Worm (Caenorhabditis elegans): ENCODE results near the gene R12B2.8.

Gene R12B2.8

ce11 chrIII:5855637-5856179 is 32.0 kb downstream of the R12B2.8 start, which contains the start of the genes cct-6 and alh-9:
Gene cct-6, minus strand, starts transcription at chrIII:5855687.
Gene alh-9, plus strand, starts transcription at chrIII:5856018.
- TF ChIP-seq jun-1 (tag; optimal IDR thresholded peaks at IDR 0.05) (no peak), spr-3 (GFP tag; optimal IDR thresholded peaks at IDR 0.05) (no peak), ceh-20 (GFP tag; IDR thresholded peaks at IDR 0.05) (no peak), T26A8.4 (GFP tag; IDR thresholded peaks at IDR 0.05) (0 out of 2 replicates have a peak, but pooled peaks have one; percentile 53), nhr-42 (GFP tag; IDR thresholded peaks at IDR 0.05) (no peak), dve-1 (tag; optimal IDR thresholded peaks at IDR 0.05; ENCODE audit: insufficient read depth) (peak; percentile 79), F26F4.8 (GFP tag; conservative IDR thresholded peaks at IDR 0.05) (no peak), aly-2 (tag; optimal IDR thresholded peaks at IDR 0.05) (no peak), nhr-102 (tag; optimal IDR thresholded peaks at IDR 0.05) (no peak), Y105C5A.15 (GFP tag; IDR thresholded peaks at IDR 0.05) (no peak), saeg-2 (GFP tag; IDR thresholded peaks at IDR 0.05) (no peak), ceh-62 (tag; optimal IDR thresholded peaks at IDR 0.05) (no peak), egl-43 (GFP tag; IDR thresholded peaks at IDR 0.05) (no peak), mxl-3 (GFP tag; optimal IDR thresholded peaks at IDR 0.05) (no peak), snpc-4 (tag; optimal IDR thresholded peaks at IDR 0.05) (no peak), ZK546.5 (tag; optimal IDR thresholded peaks at IDR 0.05) (no peak), zip-2 (tag; optimal IDR thresholded peaks at IDR 0.05) (no peak), R02D3.7 (tag; optimal IDR thresholded peaks at IDR 0.05) (peak; percentile 74), zfp-3 (GFP tag; conservative IDR thresholded peaks at IDR 0.05) (no peak; the same call in 1 of the 2 replicates), Y48G9A.11 (GFP tag; IDR thresholded peaks at IDR 0.05) (no peak), hif-1 (tag; optimal IDR thresholded peaks at IDR 0.05) (peak in 1 of 2 experiments; percentile 59), madf-5 (GFP tag; IDR thresholded peaks at IDR 0.05) (no peak), lin-1 (GFP tag; IDR thresholded peaks at IDR 0.05) (no peak), F37D6.2 (tag; optimal IDR thresholded peaks at IDR 0.05) (no peak), nhr-48 (tag; optimal IDR thresholded peaks at IDR 0.05) (no peak), daf-16 (GFP tag; optimal IDR thresholded peaks at IDR 0.05) (peak in 1 of 2 experiments; percentile 17), daf-16 (tag; optimal IDR thresholded peaks at IDR 0.05) (peak; percentile 65), duxl-1 (tag; optimal IDR thresholded peaks at IDR 0.05; ENCODE audit: poor library complexity) (no peak), nhr-28 (tag; optimal IDR thresholded peaks at IDR 0.05) (peak; percentile 49), snpc-1.2 (GFP tag; IDR thresholded peaks at IDR 0.05) (no peak), zip-11 (GFP tag; IDR thresholded peaks at IDR 0.05) (no peak), cey-2 (tag; optimal IDR thresholded peaks at IDR 0.05; ENCODE audit: borderline replicate concordance, insufficient read depth) (no peak), ztf-7 (tag; optimal IDR thresholded peaks at IDR 0.05) (peak; percentile 71), tag-97 (GFP tag; IDR thresholded peaks at IDR 0.05) (no peak), nhr-6 (tag; optimal IDR thresholded peaks at IDR 0.05) (peak; percentile 81), nhr-76 (tag; optimal IDR thresholded peaks at IDR 0.05) (no peak), hlh-11 (tag; optimal IDR thresholded peaks at IDR 0.05) (peak; percentile 61), mdl-1 (tag; optimal IDR thresholded peaks at IDR 0.05) (peak in 1 of 2 experiments; percentile 26), nhr-25 (tag; optimal IDR thresholded peaks at IDR 0.05; ENCODE audit: borderline replicate concordance, insufficient read depth) (peak; percentile 42), hlh-30 (tag; optimal IDR thresholded peaks at IDR 0.05; ENCODE audit: insufficient read depth) (peak; percentile 58), ceh-82 (tag; optimal IDR thresholded peaks at IDR 0.05) (no peak), nhr-111 (GFP tag; optimal IDR thresholded peaks at IDR 0.05) (no peak), lir-3 (tag; optimal IDR thresholded peaks at IDR 0.05) (no peak), dmd-9 (GFP tag; IDR thresholded peaks at IDR 0.05) (no peak), daf-19 (GFP tag; conservative IDR thresholded peaks at IDR 0.05) (no peak), ceh-28 (tag; optimal IDR thresholded peaks at IDR 0.05) (no peak), gei-8 (GFP tag; optimal IDR thresholded peaks at IDR 0.05) (no peak), attf-4 (tag; optimal IDR thresholded peaks at IDR 0.05) (no peak), zfp-2 (tag; optimal IDR thresholded peaks at IDR 0.05) (no peak), ceh-44 (GFP tag; IDR thresholded peaks at IDR 0.05) (no peak), php-3 (GFP tag; IDR thresholded peaks at IDR 0.05) (no peak)

Measured in whole organism, L4 larva.